Fruit fly (Drosophila melanogaster) whole organism, embryonic: Measurements from ENCODE around the gene Gr93d.

Source experiments
- Abd-B ChIP-seq: fragments of 200-800 bp; sonication (Bioruptor generic); optimal IDR thresholded peaks from 2 replicates; lab custom pipeline; 2018; ENCODE audit warnings: missing biosample characterization, mild to moderate bottlenecking, missing genetic modification characterization, moderate library complexity
- Adf1 ChIP-seq: fragments of 200-800 bp; sonication (Bioruptor generic); IDR thresholded peaks from 2 replicates; pipeline ENCODE4 v1.3.6; 2022; ENCODE audit warnings: missing biosample characterization, missing genetic modification characterization
- Asciz ChIP-seq: fragments of 200-800 bp; sonication (Bioruptor generic); optimal IDR thresholded peaks from 2 replicates; lab custom pipeline; 2017; ENCODE audit warnings: missing biosample characterization, mild to moderate bottlenecking, missing genetic modification characterization, missing genetic modification reagents
- CG11247 ChIP-seq: fragments of 200-800 bp; sonication (Bioruptor generic); IDR thresholded peaks from 2 replicates; pipeline ENCODE4 v1.3.6; 2022; ENCODE audit warnings: missing biosample characterization, missing genetic modification characterization
- CG11456 ChIP-seq: fragments of 200-800 bp; sonication (Bioruptor generic); IDR thresholded peaks from 3 replicates; pipeline ENCODE4 v1.3.6; 2022; ENCODE audit warnings: missing biosample characterization, missing genetic modification characterization
- CG11504 ChIP-seq: fragments of 200-800 bp; sonication (Bioruptor generic); optimal IDR thresholded peaks from 3 replicates; lab custom pipeline; 2019; ENCODE audit warnings: missing biosample characterization, mild to moderate bottlenecking, missing genetic modification characterization, moderate library complexity
- CG12744 ChIP-seq: fragments of 200-800 bp; sonication (Bioruptor generic); optimal IDR thresholded peaks from 2 replicates; lab custom pipeline; 2016; ENCODE audit warnings: missing biosample characterization, missing genetic modification characterization
- CG13287 ChIP-seq: fragments of 200-800 bp; sonication (Bioruptor generic); IDR thresholded peaks from 2 replicates; pipeline ENCODE4 v1.3.6; 2022; ENCODE audit warnings: missing biosample characterization, missing genetic modification characterization; ENCODE audit not compliant: partially characterized antibody
- CG13775 ChIP-seq: fragments of 200-800 bp; sonication (Bioruptor generic); optimal IDR thresholded peaks from 3 replicates; lab custom pipeline; 2017; ENCODE audit warnings: missing biosample characterization, mild to moderate bottlenecking, missing genetic modification characterization
- CG14667 ChIP-seq: fragments of 200-800 bp; sonication (Bioruptor generic); IDR thresholded peaks from 2 replicates; pipeline ENCODE4 v1.3.6; 2022; ENCODE audit warnings: missing biosample characterization, missing genetic modification characterization
- CG15601 ChIP-seq: fragments of 200-800 bp; sonication (Bioruptor generic); optimal IDR thresholded peaks from 3 replicates; lab custom pipeline; 2019; ENCODE audit warnings: missing biosample characterization, mild to moderate bottlenecking, missing genetic modification characterization, moderate library complexity
- CG1647 ChIP-seq: fragments of 200-800 bp; sonication (Bioruptor generic); optimal IDR thresholded peaks from 3 replicates; lab custom pipeline; 2016; ENCODE audit warnings: missing biosample characterization, missing genetic modification characterization
- CG33213 ChIP-seq: fragments of 200-800 bp; sonication (Bioruptor generic); optimal IDR thresholded peaks from 3 replicates; lab custom pipeline; 2016; ENCODE audit warnings: missing biosample characterization, missing genetic modification characterization
- CG3995 ChIP-seq: fragments of 200-800 bp; sonication (Bioruptor generic); optimal IDR thresholded peaks from 3 replicates; lab custom pipeline; 2016; ENCODE audit warnings: missing biosample characterization, missing genetic modification characterization
- CG4820 ChIP-seq: fragments of 200-800 bp; sonication (Bioruptor generic); optimal IDR thresholded peaks from 3 replicates; lab custom pipeline; 2016; ENCODE audit warnings: missing biosample characterization, missing genetic modification characterization
- CG6272 ChIP-seq: fragments of 200-800 bp; sonication (Bioruptor generic); IDR thresholded peaks from 2 replicates; pipeline ENCODE4 v1.3.6; 2022; ENCODE audit warnings: missing biosample characterization, missing genetic modification characterization
- CG7786 ChIP-seq: fragments of 200-800 bp; sonication (Bioruptor generic); optimal IDR thresholded peaks from 2 replicates; lab custom pipeline; 2016; ENCODE audit warnings: missing biosample characterization, missing genetic modification characterization
- CG7839 ChIP-seq: fragments of 200-800 bp; sonication (Bioruptor generic); optimal IDR thresholded peaks from 3 replicates; lab custom pipeline; 2018; ENCODE audit warnings: missing biosample characterization, mild to moderate bottlenecking, missing genetic modification characterization, moderate library complexity
- CG8388 ChIP-seq: fragments of 200-800 bp; sonication (Bioruptor generic); optimal IDR thresholded peaks from 2 replicates; lab custom pipeline; 2019; ENCODE audit warnings: missing biosample characterization, mild to moderate bottlenecking, missing genetic modification characterization, moderate library complexity
- CG9609 ChIP-seq: fragments of 200-800 bp; sonication (Bioruptor generic); optimal IDR thresholded peaks from 3 replicates; lab custom pipeline; 2016; ENCODE audit warnings: missing biosample characterization, missing genetic modification characterization
- Ets97D ChIP-seq: fragments of 200-800 bp; sonication (Bioruptor generic); optimal IDR thresholded peaks from 3 replicates; lab custom pipeline; 2016; ENCODE audit warnings: missing biosample characterization, missing genetic modification characterization
- HHEX ChIP-seq: fragments of 200-800 bp; sonication (Bioruptor generic); optimal IDR thresholded peaks from 3 replicates; lab custom pipeline; 2017; ENCODE audit warnings: missing biosample characterization, mild to moderate bottlenecking, missing genetic modification characterization, missing genetic modification reagents
- Hey ChIP-seq: fragments of 200-800 bp; sonication (Bioruptor generic); optimal IDR thresholded peaks from 3 replicates; lab custom pipeline; 2018; ENCODE audit warnings: missing biosample characterization, mild to moderate bottlenecking, missing genetic modification characterization
- HmgD ChIP-seq: fragments of 200-800 bp; sonication (Bioruptor generic); optimal IDR thresholded peaks from 3 replicates; lab custom pipeline; 2016; ENCODE audit warnings: missing biosample characterization, missing genetic modification characterization
- Hr78 ChIP-seq, 2 experiments: fragments of 200-800 bp in 1 of 2; fragments of >200 bp in 1 of 2; sonication (Bioruptor generic) in 1 of 2; optimal IDR thresholded peaks; 2 replicates each; lab custom pipeline; 2017 to 2019; ENCODE audit warnings: missing biosample characterization in 2 of 2, missing genetic modification characterization in 2 of 2, mild to moderate bottlenecking in 1 of 2, moderate library complexity in 1 of 2
- Lhr ChIP-seq: fragments of 200-800 bp; sonication (Bioruptor generic); optimal IDR thresholded peaks from 3 replicates; lab custom pipeline; 2017; ENCODE audit warnings: mild to moderate bottlenecking, missing biosample characterization, missing genetic modification reagents, missing genetic modification characterization
- Ptx1 ChIP-seq: fragments of 200-800 bp; sonication (Bioruptor generic); IDR thresholded peaks from 2 replicates; pipeline ENCODE4 v1.3.6; 2022; ENCODE audit warnings: missing biosample characterization, missing genetic modification characterization
- Rfx ChIP-seq: fragments of 200-800 bp; sonication (Bioruptor generic); IDR thresholded peaks from 2 replicates; pipeline ENCODE4 v1.3.6; 2022; ENCODE audit warnings: missing biosample characterization, missing genetic modification characterization
- Sin3A ChIP-seq: fragments of >200 bp; optimal IDR thresholded peaks from 2 replicates; lab custom pipeline; 2018
- Usf ChIP-seq: fragments of 200-800 bp; sonication (Bioruptor generic); optimal IDR thresholded peaks from 2 replicates; lab custom pipeline; 2017; ENCODE audit warnings: missing genotype, missing biosample characterization, missing genetic modification characterization
- bigmax ChIP-seq: fragments of 200-800 bp; sonication (Bioruptor generic); optimal IDR thresholded peaks from 2 replicates; lab custom pipeline; 2018; ENCODE audit warnings: missing biosample characterization, mild to moderate bottlenecking, missing genetic modification characterization
- cg ChIP-seq: fragments of 200-800 bp; sonication (Bioruptor generic); optimal IDR thresholded peaks from 3 replicates; lab custom pipeline; 2019; ENCODE audit warnings: missing biosample characterization, mild to moderate bottlenecking, missing genetic modification characterization, moderate library complexity
- chif ChIP-seq, 2 experiments: fragments of 200-800 bp; sonication (Bioruptor generic); optimal IDR thresholded peaks; 3 replicates each; lab custom pipeline; 2016; ENCODE audit warnings: missing biosample characterization in 2 of 2, missing genetic modification characterization in 2 of 2
- ci ChIP-seq: fragments of 200-800 bp; sonication (Bioruptor generic); IDR thresholded peaks from 3 replicates; pipeline ENCODE4 v1.3.6; 2022; ENCODE audit warnings: missing biosample characterization, missing genetic modification characterization
- dati ChIP-seq: fragments of 200-800 bp; sonication (Bioruptor generic); IDR thresholded peaks from 2 replicates; pipeline ENCODE4 v1.3.6; 2022; ENCODE audit warnings: missing biosample characterization, missing genetic modification characterization
- dimm ChIP-seq: fragments of 200-800 bp; sonication (Bioruptor generic); IDR thresholded peaks from 2 replicates; pipeline ENCODE4 v1.3.6; 2022; ENCODE audit warnings: missing biosample characterization, missing genetic modification characterization
- dm ChIP-seq: fragments of 200-800 bp; sonication (Bioruptor generic); optimal IDR thresholded peaks from 3 replicates; lab custom pipeline; 2016; ENCODE audit warnings: missing biosample characterization, missing genetic modification characterization
- eve ChIP-seq, 2 experiments: fragments of >200 bp; optimal IDR thresholded peaks; 2 replicates each; lab custom pipeline; 2017; ENCODE audit warnings: missing biosample characterization in 2 of 2, missing genetic modification characterization in 2 of 2
- ftz-f1 ChIP-seq: fragments of 200-800 bp; sonication (Bioruptor generic); optimal IDR thresholded peaks from 2 replicates; lab custom pipeline; 2016; ENCODE audit warnings: missing biosample characterization, missing genetic modification characterization
- fu2 ChIP-seq: fragments of 200-800 bp; sonication (Bioruptor generic); optimal IDR thresholded peaks from 2 replicates; lab custom pipeline; 2016; ENCODE audit warnings: missing biosample characterization, missing genetic modification characterization
- gcm ChIP-seq: fragments of 200-800 bp; sonication (Bioruptor generic); optimal IDR thresholded peaks from 2 replicates; lab custom pipeline; 2019; ENCODE audit warnings: missing biosample characterization, mild to moderate bottlenecking, missing genetic modification characterization, moderate library complexity
- gsb ChIP-seq: fragments of 200-800 bp; sonication (Bioruptor generic); IDR thresholded peaks from 2 replicates; pipeline ENCODE4 v1.3.6; 2022; ENCODE audit warnings: missing biosample characterization, missing genetic modification characterization
- hth ChIP-seq: fragments of >200 bp; optimal IDR thresholded peaks from 2 replicates; lab custom pipeline; 2017; ENCODE audit warnings: inconsistent platforms
- jumu ChIP-seq: fragments of 200-800 bp; sonication (Bioruptor generic); optimal IDR thresholded peaks from 3 replicates; lab custom pipeline; 2016; ENCODE audit warnings: missing biosample characterization, missing genetic modification characterization
- lmd ChIP-seq: fragments of 200-800 bp; sonication (Bioruptor generic); IDR thresholded peaks from 2 replicates; pipeline ENCODE4 v1.3.6; 2022; ENCODE audit warnings: missing biosample characterization, missing genetic modification characterization
- odd ChIP-seq: fragments of 200-800 bp; sonication (Bioruptor generic); optimal IDR thresholded peaks from 2 replicates; lab custom pipeline; 2017; ENCODE audit warnings: missing biosample characterization, mild to moderate bottlenecking, missing genetic modification characterization
- rib ChIP-seq: fragments of 200-800 bp; sonication (Bioruptor generic); IDR thresholded peaks from 2 replicates; pipeline ENCODE4 v1.3.6; 2022; ENCODE audit warnings: missing biosample characterization, missing genetic modification characterization
- sens ChIP-seq: fragments of 200-800 bp; sonication (Bioruptor generic); peaks from one replicate; lab custom pipeline; 2016; ENCODE audit warnings: missing biosample characterization, missing genetic modification characterization
- sima ChIP-seq: fragments of 200-800 bp; sonication (Bioruptor generic); optimal IDR thresholded peaks from 2 replicates; lab custom pipeline; 2016; ENCODE audit warnings: missing biosample characterization, missing genetic modification characterization
- unpg ChIP-seq: fragments of 200-800 bp; sonication (Bioruptor generic); optimal IDR thresholded peaks from 3 replicates; lab custom pipeline; 2018; ENCODE audit warnings: missing biosample characterization, mild to moderate bottlenecking, missing genetic modification characterization, moderate library complexity
- zen2 ChIP-seq: fragments of 200-800 bp; sonication (Bioruptor generic); IDR thresholded peaks from 3 replicates; pipeline ENCODE4 v1.3.6; 2022; ENCODE audit warnings: missing biosample characterization, missing genetic modification characterization; ENCODE audit not compliant: partially characterized antibody

Gr93d gene

dm6 chr3R:21834234-21835070 is 12.0 kb downstream of the Gr93d start (continued):
- TF ChIP-seq CG9609 (GFP tag; lab: Kevin White, UChicago) = no peak
- TF ChIP-seq ftz-f1 (GFP tag; lab: Kevin White, UChicago) = no peak
- TF ChIP-seq CG4820 (GFP tag; lab: Kevin White, UChicago) = no peak
- peak; percentile 14 for TF ChIP-seq Usf
- peak; percentile 67 for TF ChIP-seq CG8388 (GFP tag; lab: Kevin White, UChicago)
- no peak for TF ChIP-seq dm (GFP tag; lab: Kevin White, UChicago)
- peak; percentile 70 for TF ChIP-seq unpg
- TF ChIP-seq Ets97D = no peak
- TF ChIP-seq Lhr (GFP tag; lab: Kevin White, UChicago) = no peak
- TF ChIP-seq Ptx1 = 0 out of 2 replicates have a peak, but pooled peaks have one; percentile 20
- peak in 1 of 2 experiments; percentile 86 for TF ChIP-seq Hr78 (GFP tag; optimal IDR thresholded peaks at IDR 0.05; lab: Kevin White, UChicago)
- no peak for TF ChIP-seq HHEX (GFP tag; lab: Kevin White, UChicago)
- TF ChIP-seq CG11456 (GFP tag; lab: Robert Waterston, UW) = no peak
- TF ChIP-seq eve (GFP tag; optimal IDR thresholded peaks at IDR 0.05; lab: Kevin White, UChicago) = peak in 1 of 2 experiments; percentile 67
- TF ChIP-seq CG7839 (tag; lab: Kevin White, UChicago) = peak; percentile 45
- TF ChIP-seq zen2 (GFP tag; lab: Robert Waterston, UW) = no peak
- TF ChIP-seq CG11247 (GFP tag; lab: Robert Waterston, UW) = no peak
- no peak for TF ChIP-seq CG3995 (GFP tag; lab: Kevin White, UChicago)
- peak; percentile 26 for TF ChIP-seq CG11504
- TF ChIP-seq sima (GFP tag; lab: Kevin White, UChicago) = no peak
- TF ChIP-seq Abd-B (GFP tag; lab: Kevin White, UChicago) = no peak
- TF ChIP-seq dati (GFP tag; lab: Robert Waterston, UW) = no peak
- TF ChIP-seq rib (GFP tag; lab: Robert Waterston, UW) = no peak
- peak; percentile 29 for TF ChIP-seq CG15601 (tag; lab: Kevin White, UChicago)
- no peak for TF ChIP-seq Sin3A (lab: Kevin White, UChicago)
- peak; percentile 1 for TF ChIP-seq Asciz (GFP tag; lab: Kevin White, UChicago)
- TF ChIP-seq chif (GFP tag; optimal IDR thresholded peaks at IDR 0.05; lab: Kevin White, UChicago) = no peak
- no peak for TF ChIP-seq bigmax (GFP tag; lab: Kevin White, UChicago)
- TF ChIP-seq CG13287 = no peak
- TF ChIP-seq CG14667 (GFP tag; lab: Robert Waterston, UW) = no peak
- TF ChIP-seq gcm (GFP tag; lab: Kevin White, UChicago) = peak; percentile 18
- no peak for TF ChIP-seq CG6272 (GFP tag; lab: Robert Waterston, UW)
- TF ChIP-seq hth (lab: Kevin White, UChicago) = no peak
- no peak for TF ChIP-seq CG7786 (GFP tag; lab: Kevin White, UChicago)
- TF ChIP-seq fu2 = no peak
- TF ChIP-seq CG13775 (GFP tag; lab: Kevin White, UChicago) = peak; percentile 15
- TF ChIP-seq odd (GFP tag; lab: Kevin White, UChicago) = peak; percentile 40
- no peak for TF ChIP-seq Rfx
- TF ChIP-seq lmd (GFP tag; lab: Robert Waterston, UW) = no peak
- no peak for TF ChIP-seq sens (GFP tag; lab: Kevin White, UChicago)
- TF ChIP-seq jumu = no peak
- TF ChIP-seq Adf1 = no peak
- TF ChIP-seq ci (GFP tag; lab: Robert Waterston, UW) = peak; percentile 31; the same call in 1 of the 3 replicates
- TF ChIP-seq cg (GFP tag; lab: Kevin White, UChicago) = peak; percentile 4
- TF ChIP-seq CG33213 (GFP tag; lab: Kevin White, UChicago) = no peak
- TF ChIP-seq CG12744 (GFP tag; lab: Kevin White, UChicago) = no peak
- 0 out of 2 replicates have a peak, but pooled peaks have one; percentile 35 for TF ChIP-seq dimm (GFP tag; lab: Robert Waterston, UW)
- no peak for TF ChIP-seq gsb (GFP tag; lab: Robert Waterston, UW)
- no peak for TF ChIP-seq Hey
- no peak for TF ChIP-seq HmgD (GFP tag; lab: Kevin White, UChicago)
- TF ChIP-seq CG1647 (GFP tag; lab: Kevin White, UChicago) = no peak
